Fruit fly (Drosophila melanogaster) whole organism: Measurements from ENCODE around the gene CG4553.

ENCODE experiments used
- CG8478 ChIP-seq: fragments of >200 bp; optimal IDR thresholded peaks from 2 replicates; lab custom pipeline; 2018; ENCODE audit warnings: inconsistent platforms
- Dll ChIP-seq: fragments of >200 bp; optimal IDR thresholded peaks from 2 replicates; lab custom pipeline; 2017
- EcR ChIP-seq, 2 experiments: fragments of >200 bp; optimal IDR thresholded peaks; 2 replicates each; lab custom pipeline; 2017; ENCODE audit warnings: missing biosample characterization in 2 of 2, missing genetic modification characterization in 2 of 2, missing genetic modification reagents in 2 of 2
- pan ChIP-seq: fragments of >200 bp; optimal IDR thresholded peaks from 2 replicates; lab custom pipeline; 2017
- psq ChIP-seq: fragments of >200 bp; optimal IDR thresholded peaks from 2 replicates; lab custom pipeline; 2017
- usp ChIP-seq: fragments of >200 bp; optimal IDR thresholded peaks from 2 replicates; lab custom pipeline; 2017; ENCODE audit warnings: missing biosample characterization, missing genetic modification characterization, mixed read lengths

Gene CG4553

DNA sequence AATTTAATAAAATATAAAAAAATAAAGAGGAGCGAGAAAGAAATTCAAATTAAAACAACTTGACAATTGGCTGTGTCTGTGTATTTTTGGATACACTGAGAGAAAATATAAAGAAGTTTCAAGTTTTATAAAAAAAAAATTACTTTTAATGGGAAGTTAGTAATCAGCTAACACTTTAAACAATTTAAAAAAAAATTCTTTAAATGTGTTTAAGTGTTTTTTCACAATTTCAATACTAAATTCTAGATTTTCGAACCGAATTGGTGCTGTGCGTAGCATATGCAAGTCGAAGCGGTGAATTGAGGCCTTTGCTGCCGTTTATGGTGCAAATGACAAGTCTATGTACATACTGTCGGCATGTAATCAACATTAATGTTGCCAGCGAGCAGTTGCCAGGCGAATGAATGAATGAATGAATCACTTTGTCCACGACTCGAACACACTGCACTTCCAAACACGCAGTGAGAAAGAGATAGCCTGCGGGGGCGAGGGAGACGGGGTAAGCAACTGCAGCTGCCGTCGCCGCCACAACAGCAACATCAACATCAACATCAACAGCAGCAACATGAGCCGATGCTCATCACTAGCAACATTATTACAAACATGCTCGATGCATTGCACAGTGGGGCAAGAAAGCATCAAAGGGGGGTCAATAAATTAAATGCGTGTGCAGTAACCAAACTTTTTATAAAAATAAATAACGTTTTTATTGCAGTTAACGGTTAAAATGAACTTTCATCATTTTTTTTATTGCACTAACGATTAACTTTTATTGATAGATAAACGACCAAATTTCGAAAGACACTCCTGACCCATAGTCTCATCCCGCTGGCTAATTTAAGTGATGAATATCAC, 30.9 kb downstream of the CG4553 start:
- TF ChIP-seq usp, result no peak
- no peak for TF ChIP-seq Dll (lab: Kevin White, UChicago)
- TF ChIP-seq psq (lab: Kevin White, UChicago), result no peak
- TF ChIP-seq pan (lab: Kevin White, UChicago), result no peak
- no peak for TF ChIP-seq EcR (GFP tag; optimal IDR thresholded peaks at IDR 0.05; lab: Kevin White, UChicago)
- no peak for TF ChIP-seq CG8478 (lab: Kevin White, UChicago)

DNA sequence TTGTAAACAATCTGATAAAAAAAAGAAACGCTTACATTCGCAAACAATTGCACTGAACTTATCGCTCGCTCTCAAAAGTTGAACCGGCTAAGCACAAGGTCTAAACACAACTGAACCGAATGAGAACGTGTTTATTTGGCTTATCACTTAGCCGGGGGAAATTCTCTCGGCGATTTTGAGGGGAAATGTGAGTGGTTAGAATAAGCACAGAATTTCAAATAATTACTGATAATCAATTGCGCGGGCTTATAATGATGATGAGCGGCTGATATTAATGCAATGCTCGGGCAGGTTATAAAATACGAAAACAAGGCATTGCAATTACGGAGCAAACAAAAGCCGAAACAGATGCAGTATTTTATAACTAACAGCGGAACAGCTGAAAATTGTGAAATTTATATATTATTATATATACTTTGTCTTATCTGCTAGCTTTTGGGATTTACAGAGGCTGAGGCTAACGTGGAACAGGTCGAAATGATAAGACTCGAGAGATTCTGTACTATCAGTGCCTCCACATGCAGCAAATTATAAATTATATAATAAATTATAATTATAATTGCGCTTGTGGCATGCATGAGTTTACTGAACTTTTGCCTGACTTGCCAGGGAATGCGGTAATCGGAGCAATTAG, 38.2 kb downstream of the CG4553 start:
- TF ChIP-seq usp (no peak), psq (lab: Kevin White, UChicago) (no peak), pan (lab: Kevin White, UChicago) (no peak), Dll (lab: Kevin White, UChicago) (no peak), CG8478 (lab: Kevin White, UChicago) (no peak), EcR (GFP tag; optimal IDR thresholded peaks at IDR 0.05; lab: Kevin White, UChicago) (no peak)

DNA sequence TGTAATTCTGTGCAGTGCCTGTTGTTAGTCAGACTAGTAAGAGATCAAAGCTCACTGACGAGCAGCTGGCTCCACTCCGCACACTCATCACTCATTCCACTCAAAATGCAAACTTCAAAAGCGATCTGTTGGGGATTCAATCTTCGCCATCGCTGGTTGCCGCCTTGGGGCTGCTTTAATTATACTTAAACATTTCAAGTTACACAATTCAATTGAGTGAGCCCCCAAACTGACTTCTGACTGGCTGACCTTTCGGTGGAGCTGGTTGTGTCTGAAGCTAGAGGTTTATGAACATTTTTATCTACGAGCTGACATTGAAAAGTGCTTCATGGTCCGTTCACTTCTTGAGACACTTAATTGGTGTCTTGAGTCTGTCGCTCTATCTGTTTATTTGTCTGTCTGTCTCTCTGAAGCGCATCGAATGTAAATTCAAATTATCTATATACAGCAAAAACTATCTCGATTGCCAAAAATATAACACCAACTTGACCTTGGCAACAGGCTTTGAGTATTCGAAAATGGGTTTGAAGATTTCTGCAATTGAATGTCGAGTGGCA, 39.4 kb downstream of the CG4553 start:
- no peak for TF ChIP-seq usp
- TF ChIP-seq EcR (GFP tag; optimal IDR thresholded peaks at IDR 0.05; lab: Kevin White, UChicago), result no peak
- no peak for TF ChIP-seq pan (lab: Kevin White, UChicago)
- no peak for TF ChIP-seq psq (lab: Kevin White, UChicago)
- no peak for TF ChIP-seq CG8478 (lab: Kevin White, UChicago)
- no peak for TF ChIP-seq Dll (lab: Kevin White, UChicago)

DNA sequence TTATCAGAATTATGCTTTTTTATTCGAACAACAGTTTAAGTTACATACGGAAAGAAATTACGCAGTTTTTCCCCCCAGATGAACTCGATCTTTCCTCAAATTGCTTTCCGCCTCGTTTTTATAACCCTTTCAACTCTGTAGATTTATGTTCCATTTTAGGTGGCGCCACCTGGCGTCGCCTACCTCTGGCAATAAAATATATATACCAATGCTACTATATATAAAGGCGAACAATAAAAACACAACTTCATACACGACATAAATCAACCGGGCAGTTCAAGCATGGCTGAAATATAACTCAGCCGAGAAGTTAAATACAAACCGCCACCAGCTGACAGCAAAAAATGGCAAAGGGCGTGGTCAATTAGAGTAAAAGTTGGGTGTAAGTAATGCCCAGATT, 49.5 kb downstream of the CG4553 start:
- TF ChIP-seq CG8478 (lab: Kevin White, UChicago) (no peak), psq (lab: Kevin White, UChicago) (no peak), usp (no peak), EcR (GFP tag; optimal IDR thresholded peaks at IDR 0.05; lab: Kevin White, UChicago) (no peak)
